Worm (Caenorhabditis elegans) whole organism, L2 larva: Measurements from ENCODE around the gene mcm-3.

Source experiments
- C34F6.9 ChIP-seq: fragments of 150-350 bp; optimal IDR thresholded peaks from 2 replicates; lab custom pipeline; 2014; ENCODE audit warnings: missing biosample characterization, missing genetic modification characterization
- F13H6.1 ChIP-seq: sonication (generic microtip); optimal IDR thresholded peaks from 2 replicates; lab custom pipeline; 2016; ENCODE audit warnings: missing genetic modification characterization, missing compliant biosample characterization
- R02D3.7 ChIP-seq: fragments of 150-350 bp; optimal IDR thresholded peaks from 2 replicates; lab custom pipeline; 2014; ENCODE audit warnings: missing biosample characterization, missing genetic modification characterization
- alr-1 ChIP-seq: fragments of 150-350 bp; optimal IDR thresholded peaks from 2 replicates; lab custom pipeline; 2014; ENCODE audit warnings: missing biosample characterization, missing genetic modification characterization
- aly-2 ChIP-seq: fragments of 150-350 bp; optimal IDR thresholded peaks from 2 replicates; lab custom pipeline; 2014; ENCODE audit warnings: missing biosample characterization, missing genetic modification characterization
- ceh-16 ChIP-seq: fragments of 150-350 bp; optimal IDR thresholded peaks from 2 replicates; lab custom pipeline; 2014; ENCODE audit warnings: missing biosample characterization, missing genetic modification characterization
- ceh-82 ChIP-seq: fragments of 150-350 bp; optimal IDR thresholded peaks from 2 replicates; lab custom pipeline; 2014; ENCODE audit warnings: missing biosample characterization, missing genetic modification characterization
- crh-2 ChIP-seq: sonication (generic microtip); optimal IDR thresholded peaks from 2 replicates; lab custom pipeline; 2017; ENCODE audit warnings: missing biosample characterization, missing genetic modification characterization
- egl-27 ChIP-seq: sonication (generic microtip); optimal IDR thresholded peaks from 3 replicates; lab custom pipeline; 2017; ENCODE audit warnings: missing biosample characterization, missing genetic modification reagents, missing genetic modification characterization
- elt-3 ChIP-seq: sonication (generic microtip); optimal IDR thresholded peaks from 2 replicates; lab custom pipeline; 2017; ENCODE audit warnings: missing biosample characterization, missing genetic modification characterization
- fos-1 ChIP-seq: fragments of 150-350 bp; optimal IDR thresholded peaks from 2 replicates; lab custom pipeline; 2014; ENCODE audit warnings: missing biosample characterization, missing genetic modification characterization
- gmeb-1 ChIP-seq: fragments of 150-350 bp; optimal IDR thresholded peaks from 2 replicates; lab custom pipeline; 2014; ENCODE audit warnings: missing biosample characterization, missing genetic modification characterization
- lin-11 ChIP-seq: fragments of 150-350 bp; sonication (generic microtip); optimal IDR thresholded peaks from 2 replicates; lab custom pipeline; 2014; ENCODE audit warnings: missing biosample characterization, missing genetic modification characterization, inconsistent platforms, mixed read lengths
- lin-39 ChIP-seq: fragments of 150-350 bp; optimal IDR thresholded peaks from 2 replicates; lab custom pipeline; 2014; ENCODE audit warnings: missing biosample characterization, missing genetic modification reagents, missing genetic modification characterization
- mab-5 ChIP-seq: fragments of 150-350 bp; optimal IDR thresholded peaks from 2 replicates; lab custom pipeline; 2014; ENCODE audit warnings: missing biosample characterization, missing genetic modification characterization
- mbf-1 ChIP-seq: sonication (generic microtip); optimal IDR thresholded peaks from 2 replicates; lab custom pipeline; 2017; ENCODE audit warnings: missing biosample characterization, missing genetic modification characterization
- nhr-11 ChIP-seq: fragments of 150-350 bp; optimal IDR thresholded peaks from 2 replicates; lab custom pipeline; 2014; ENCODE audit warnings: missing biosample characterization, missing genetic modification characterization
- nhr-23 ChIP-seq: fragments of 150-350 bp; optimal IDR thresholded peaks from 2 replicates; lab custom pipeline; 2014; ENCODE audit warnings: missing biosample characterization, missing genetic modification reagents, missing genetic modification characterization
- nhr-237 ChIP-seq: fragments of 150-350 bp; optimal IDR thresholded peaks from 2 replicates; lab custom pipeline; 2014; ENCODE audit warnings: missing biosample characterization, missing genetic modification characterization
- nhr-25 ChIP-seq: fragments of 150-350 bp; sonication (generic microtip); optimal IDR thresholded peaks from 3 replicates; lab custom pipeline; 2014; ENCODE audit warnings: missing biosample characterization, missing genetic modification characterization
- nhr-6 ChIP-seq: fragments of 150-350 bp; optimal IDR thresholded peaks from 2 replicates; lab custom pipeline; 2014; ENCODE audit warnings: missing biosample characterization, missing genetic modification characterization
- nhr-77 ChIP-seq: fragments of 150-350 bp; optimal IDR thresholded peaks from 2 replicates; lab custom pipeline; 2014; ENCODE audit warnings: missing biosample characterization, missing genetic modification characterization
- peb-1 ChIP-seq: fragments of 150-350 bp; optimal IDR thresholded peaks from 2 replicates; lab custom pipeline; 2014; ENCODE audit warnings: missing biosample characterization, missing genetic modification characterization
- sem-4 ChIP-seq: fragments of 150-350 bp; optimal IDR thresholded peaks from 2 replicates; lab custom pipeline; 2014; ENCODE audit warnings: missing biosample characterization, missing genetic modification reagents, missing genetic modification characterization
- sma-3 ChIP-seq: sonication (generic microtip); optimal IDR thresholded peaks from 2 replicates; lab custom pipeline; 2016; ENCODE audit warnings: missing genetic modification reagents, missing genetic modification characterization, missing compliant biosample characterization
- sma-9 ChIP-seq, 2 experiments: fragments of 150-350 bp in 1 of 2; sonication (generic microtip) in 1 of 2; optimal IDR thresholded peaks; 2 replicates each; lab custom pipeline; 2014 to 2016; ENCODE audit warnings: missing genetic modification characterization in 2 of 2, mild to moderate bottlenecking in 1 of 2, missing biosample characterization in 1 of 2, missing compliant biosample characterization in 1 of 2, missing genetic modification reagents in 1 of 2, moderate library complexity in 1 of 2
- snpc-4 ChIP-seq: fragments of 150-350 bp; optimal IDR thresholded peaks from 2 replicates; lab custom pipeline; 2014; ENCODE audit warnings: missing biosample characterization, missing genetic modification characterization
- unc-39 ChIP-seq: fragments of 150-350 bp; optimal IDR thresholded peaks from 2 replicates; lab custom pipeline; 2014; ENCODE audit warnings: missing biosample characterization, missing genetic modification characterization
- unc-55 ChIP-seq: fragments of 150-350 bp; sonication (generic microtip); optimal IDR thresholded peaks from 3 replicates; lab custom pipeline; 2014; ENCODE audit warnings: missing biosample characterization, missing genetic modification reagents, missing genetic modification characterization
- unc-62 ChIP-seq: fragments of 150-350 bp; optimal IDR thresholded peaks from 2 replicates; lab custom pipeline; 2014; ENCODE audit warnings: missing biosample characterization, missing genetic modification reagents, missing genetic modification characterization
- ztf-11 ChIP-seq: sonication (generic microtip); optimal IDR thresholded peaks from 2 replicates; lab custom pipeline; 2017; ENCODE audit warnings: missing biosample characterization, missing genetic modification characterization
- ztf-4 ChIP-seq: fragments of 150-350 bp; optimal IDR thresholded peaks from 2 replicates; lab custom pipeline; 2014; ENCODE audit warnings: missing biosample characterization, missing genetic modification characterization

mcm-3 gene

ce11 chrV:15063987-15064386 is 4.6 kb upstream of the mcm-3 start, which contains the start of gene rap-2:
TSS of gene rap-2 (minus strand) at chrV:15064087.
- TF ChIP-seq nhr-77 (tag; lab: Kevin White, UChicago) (no peak), sma-3 (GFP tag; lab: Kevin White, UChicago) (no peak)
- TF ChIP-seq, all 48 proteins: peak for 0

DNA sequence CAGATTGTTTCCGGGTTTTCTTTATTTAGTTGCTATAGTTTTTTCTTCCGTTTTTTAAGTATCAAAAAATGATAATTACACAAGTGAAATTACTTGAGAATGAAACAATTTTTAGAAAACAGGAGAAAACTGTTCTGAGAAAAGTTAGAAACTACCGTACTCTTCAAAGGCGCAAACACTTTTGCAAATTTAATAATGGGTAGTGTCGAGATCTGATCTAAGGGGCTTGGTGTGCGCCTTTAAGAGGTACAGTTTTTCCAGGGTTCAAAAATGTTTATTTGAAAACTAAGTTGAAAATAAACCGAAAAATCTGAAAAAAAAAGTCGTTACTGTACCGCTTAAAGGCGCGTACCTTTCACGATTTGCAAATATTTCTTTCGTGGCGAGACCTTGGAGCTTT is 1.2 kb upstream of the mcm-3 start:
- TF ChIP-seq nhr-237, result no peak
- no peak for TF ChIP-seq ceh-16
- no peak for TF ChIP-seq mbf-1 (tag; lab: Kevin White, UChicago)
- TF ChIP-seq nhr-77 (tag; lab: Kevin White, UChicago), result no peak
- TF ChIP-seq C34F6.9 (tag; lab: Kevin White, UChicago), result no peak

DNA sequence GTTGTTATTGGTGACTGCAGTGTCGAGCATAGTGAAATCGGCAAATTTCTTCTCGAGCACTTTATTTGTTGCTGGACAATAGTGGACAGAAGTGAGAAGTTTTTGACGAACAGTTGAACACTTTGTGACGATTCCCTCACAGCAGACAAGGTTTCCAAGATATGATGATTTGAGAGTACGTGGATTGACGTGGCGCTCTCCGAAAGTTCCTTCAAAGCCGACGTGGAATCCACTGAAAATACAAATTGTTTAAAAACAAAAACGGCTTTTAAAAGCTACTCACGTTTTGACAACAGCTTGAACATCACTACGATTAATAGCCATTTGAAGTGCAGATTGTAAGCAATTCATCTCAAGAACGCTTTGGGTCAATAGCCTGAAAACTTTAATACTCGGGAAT is 434 bp downstream of the mcm-3 start:
- TF ChIP-seq F13H6.1 (tag; lab: Kevin White, UChicago) (no peak), unc-55 (GFP tag; lab: Kevin White, UChicago) (no peak)

ce11 chrV:15058423-15058822 is 976 bp downstream of the mcm-3 start:
- TF ChIP-seq nhr-77 (tag; lab: Kevin White, UChicago), result no peak
- no peak for TF ChIP-seq gmeb-1 (tag; lab: Kevin White, UChicago)
- no peak for TF ChIP-seq R02D3.7 (tag; lab: Kevin White, UChicago)
- TF ChIP-seq ceh-82, result no peak
- TF ChIP-seq fos-1 (tag; lab: Kevin White, UChicago), result no peak
- TF ChIP-seq ceh-16, result no peak
- no peak for TF ChIP-seq egl-27 (tag; lab: Kevin White, UChicago)
- no peak for TF ChIP-seq alr-1 (tag; lab: Kevin White, UChicago)
- TF ChIP-seq mbf-1 (tag; lab: Kevin White, UChicago), result no peak
- TF ChIP-seq snpc-4 (tag; lab: Kevin White, UChicago), result no peak
- no peak for TF ChIP-seq ztf-11 (tag; lab: Kevin White, UChicago)
- TF ChIP-seq, all 48 proteins: peak for 0

ce11 chrV:15057724-15058123 is 1.7 kb downstream of the mcm-3 start:
- TF ChIP-seq nhr-25 (tag; lab: Kevin White, UChicago) (no peak), nhr-23 (no peak)

DNA sequence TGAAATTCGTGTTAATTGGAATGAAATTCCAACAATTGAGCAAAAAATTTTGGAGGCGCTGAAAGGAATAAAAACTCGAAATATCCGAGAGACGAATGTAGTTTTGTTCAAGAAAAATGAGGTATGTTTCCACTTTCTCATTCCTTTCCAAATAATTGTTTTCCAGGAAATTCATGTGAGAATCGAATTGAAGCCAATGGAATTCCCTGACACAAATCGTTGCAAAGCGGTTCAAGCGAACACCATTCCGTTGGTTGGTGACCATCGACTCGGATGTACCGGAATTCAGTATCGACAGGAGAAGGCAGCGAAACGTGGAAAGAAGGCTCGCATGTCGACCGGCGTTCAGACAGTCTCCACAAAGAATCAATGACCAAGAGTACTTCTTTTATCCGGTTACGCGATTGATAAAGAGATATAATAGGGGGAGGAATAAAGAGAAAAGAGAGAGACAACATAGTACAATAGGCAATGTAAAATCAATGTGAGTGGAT is 3.0 kb downstream of the mcm-3 start:
- no peak for TF ChIP-seq peb-1 (tag; lab: Kevin White, UChicago)
- no peak for TF ChIP-seq ceh-82
- TF ChIP-seq unc-55 (GFP tag; lab: Kevin White, UChicago), result no peak
- TF ChIP-seq ceh-16, result no peak
- no peak for TF ChIP-seq nhr-25 (tag; lab: Kevin White, UChicago)
- TF ChIP-seq sem-4 (tag; lab: Kevin White, UChicago), result no peak
- TF ChIP-seq unc-62 (GFP tag; lab: Kevin White, UChicago), result no peak
- TF ChIP-seq nhr-77 (tag; lab: Kevin White, UChicago), result no peak
- TF ChIP-seq aly-2 (tag; lab: Kevin White, UChicago), result no peak
- no peak for TF ChIP-seq elt-3 (tag; lab: Kevin White, UChicago)
- TF ChIP-seq nhr-237, result no peak
- TF ChIP-seq sma-9 (GFP tag; optimal IDR thresholded peaks at IDR 0.05; lab: Kevin White, UChicago), result no peak
- no peak for TF ChIP-seq sma-9 (tag; optimal IDR thresholded peaks at IDR 0.05; lab: Kevin White, UChicago)
- no peak for TF ChIP-seq mab-5
- no peak for TF ChIP-seq crh-2 (tag; lab: Kevin White, UChicago)
- no peak for TF ChIP-seq fos-1 (tag; lab: Kevin White, UChicago)

DNA sequence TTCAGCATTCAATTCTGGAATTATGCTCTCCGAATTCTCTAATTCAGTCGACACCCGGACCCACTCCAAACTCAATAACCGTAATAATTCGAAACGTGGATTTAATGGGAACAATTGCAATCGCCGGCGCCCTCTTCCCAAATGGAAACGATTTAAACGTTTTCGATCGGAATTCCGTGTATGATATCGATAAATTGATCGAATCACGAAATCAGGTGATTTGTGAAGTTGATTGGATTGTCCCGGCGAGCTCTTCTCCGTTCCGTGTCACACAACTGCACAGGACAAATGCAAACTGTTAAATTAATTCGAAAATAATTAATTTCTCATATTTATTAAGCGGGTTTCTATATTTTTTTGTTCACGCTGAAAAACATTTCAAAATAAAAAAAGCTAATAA is 3.5 kb downstream of the mcm-3 start, which contains the start of gene C25D7.16:
C25D7.16 (plus strand) TSS at position 301 of the 400 bp plus-strand sequence.
- TF ChIP-seq nhr-6 (tag; lab: Kevin White, UChicago) (no peak), lin-11 (tag; lab: Kevin White, UChicago) (no peak), ceh-16 (no peak), mbf-1 (tag; lab: Kevin White, UChicago) (no peak), lin-39 (tag; lab: Kevin White, UChicago) (no peak), nhr-11 (no peak), nhr-23 (no peak), ztf-4 (no peak), nhr-77 (tag; lab: Kevin White, UChicago) (no peak), nhr-237 (no peak), unc-39 (tag; lab: Kevin White, UChicago) (no peak), nhr-25 (tag; lab: Kevin White, UChicago) (no peak), fos-1 (tag; lab: Kevin White, UChicago) (no peak), peb-1 (tag; lab: Kevin White, UChicago) (no peak), unc-55 (GFP tag; lab: Kevin White, UChicago) (no peak), alr-1 (tag; lab: Kevin White, UChicago) (no peak), unc-62 (GFP tag; lab: Kevin White, UChicago) (no peak), sem-4 (tag; lab: Kevin White, UChicago) (no peak)
